Worm (Caenorhabditis elegans): Measurements from ENCODE around the gene fbxa-84.

Gene fbxa-84

ce11 chrV:15152010-15152409, 30.2 kb upstream of the fbxa-84 start:
- no peak for TF ChIP-seq tab-1 (GFP tag; IDR thresholded peaks at IDR 0.05)

DNA sequence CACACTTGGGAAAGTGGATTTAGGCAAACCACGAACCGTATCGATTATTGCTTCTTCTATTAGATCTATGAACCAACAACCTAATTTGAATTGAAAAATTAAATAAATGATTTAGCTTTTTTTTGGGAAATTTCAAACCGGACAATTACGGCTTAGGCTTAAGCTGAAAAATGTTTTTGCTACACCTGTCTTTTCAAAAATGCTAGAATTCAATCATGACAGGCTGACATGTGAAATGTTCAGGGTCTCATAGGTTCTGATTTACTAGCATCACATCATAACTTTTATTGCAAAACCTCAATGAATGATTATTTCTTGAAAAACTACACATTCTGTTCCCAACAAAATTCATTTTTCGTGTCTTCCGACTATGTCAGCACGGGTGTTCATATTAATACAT, 29.0 kb upstream of the fbxa-84 start, which contains the start of gene srh-55:
Gene srh-55 (plus strand): TSS at position 301 of the 400 bp plus-strand sequence.
- TF ChIP-seq ztf-29 (GFP tag; IDR thresholded peaks at IDR 0.05) (no peak), ref-1 (GFP tag; conservative IDR thresholded peaks at IDR 0.05) (no peak), T22C8.4 (GFP tag; IDR thresholded peaks at IDR 0.05) (no peak), ztf-23 (GFP tag; IDR thresholded peaks at IDR 0.05) (no peak), cog-1 (tag; optimal IDR thresholded peaks at IDR 0.05) (no peak), flt-1 (GFP tag; IDR thresholded peaks at IDR 0.05) (no peak), klf-2 (GFP tag; conservative IDR thresholded peaks at IDR 0.05) (no peak), tab-1 (GFP tag; IDR thresholded peaks at IDR 0.05) (no peak), med-1 (GFP tag; optimal IDR thresholded peaks at IDR 0.05; ENCODE audit: insufficient read depth) (no peak)

DNA sequence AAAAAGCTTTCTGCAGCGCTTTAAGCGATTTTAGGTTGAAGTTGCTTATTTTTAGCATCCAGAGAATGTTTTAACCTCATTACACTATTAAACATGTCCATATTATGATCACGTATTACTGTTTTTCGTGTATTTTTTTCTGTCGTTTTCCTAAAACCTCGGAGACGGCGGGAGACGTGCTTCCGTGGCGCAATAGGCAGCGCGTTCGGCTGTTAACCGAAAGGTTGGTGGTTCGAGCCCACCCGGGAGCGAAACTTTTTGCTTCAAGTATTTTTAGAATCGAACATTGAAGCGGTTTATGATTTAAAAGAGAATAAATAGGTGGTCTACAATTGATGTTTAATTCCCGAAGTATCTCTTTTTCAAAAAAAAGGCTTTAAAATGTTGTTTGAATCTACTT, 25.7 kb upstream of the fbxa-84 start:
- no peak for TF ChIP-seq tab-1 (GFP tag; IDR thresholded peaks at IDR 0.05)

DNA sequence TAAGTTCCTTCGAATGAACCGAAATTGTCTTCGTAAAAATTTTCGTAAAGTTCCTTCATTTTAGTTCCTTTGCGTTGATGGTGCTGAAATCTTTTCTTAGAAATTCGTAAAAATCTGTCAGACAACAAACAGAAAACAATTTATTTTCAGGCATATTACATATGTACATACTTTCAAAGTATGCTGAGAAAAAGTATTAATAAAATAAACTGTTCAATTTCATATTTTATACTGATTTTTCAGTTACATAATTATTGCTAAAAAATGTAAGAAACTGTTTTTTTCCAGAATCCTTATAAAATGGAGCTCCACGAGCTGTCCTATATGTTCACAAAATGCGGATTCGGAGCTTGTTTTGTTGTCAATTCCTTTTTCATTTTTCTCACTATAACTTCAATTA, 23.5 kb upstream of the fbxa-84 start, which contains the start of gene str-45:
Gene str-45 (plus strand): TSS at position 301 of the 400 bp plus-strand sequence.
- TF ChIP-seq ztf-23 (GFP tag; IDR thresholded peaks at IDR 0.05) (no peak), klf-2 (GFP tag; conservative IDR thresholded peaks at IDR 0.05) (no peak), T22C8.4 (GFP tag; IDR thresholded peaks at IDR 0.05) (no peak)

- TF ChIP-seq med-1 (GFP tag; optimal IDR thresholded peaks at IDR 0.05; ENCODE audit: insufficient read depth), result no peak
- TF ChIP-seq ref-1 (GFP tag; conservative IDR thresholded peaks at IDR 0.05), result no peak
- TF ChIP-seq tab-1 (GFP tag; IDR thresholded peaks at IDR 0.05), result no peak
- no peak for TF ChIP-seq ztf-29 (GFP tag; IDR thresholded peaks at IDR 0.05)
- no peak for TF ChIP-seq klf-2 (GFP tag; conservative IDR thresholded peaks at IDR 0.05)
- no peak for TF ChIP-seq ztf-23 (GFP tag; IDR thresholded peaks at IDR 0.05)
- TF ChIP-seq T22C8.4 (GFP tag; IDR thresholded peaks at IDR 0.05), result no peak
- no peak for TF ChIP-seq flt-1 (GFP tag; IDR thresholded peaks at IDR 0.05)
- TF ChIP-seq cog-1 (tag; optimal IDR thresholded peaks at IDR 0.05), result no peak
Observed at ce11 chrV:15162697-15163096, 19.5 kb upstream of the fbxa-84 start, which contains the start of gene srz-11. Gene srz-11, plus strand, starts transcription at chrV:15163082.

DNA sequence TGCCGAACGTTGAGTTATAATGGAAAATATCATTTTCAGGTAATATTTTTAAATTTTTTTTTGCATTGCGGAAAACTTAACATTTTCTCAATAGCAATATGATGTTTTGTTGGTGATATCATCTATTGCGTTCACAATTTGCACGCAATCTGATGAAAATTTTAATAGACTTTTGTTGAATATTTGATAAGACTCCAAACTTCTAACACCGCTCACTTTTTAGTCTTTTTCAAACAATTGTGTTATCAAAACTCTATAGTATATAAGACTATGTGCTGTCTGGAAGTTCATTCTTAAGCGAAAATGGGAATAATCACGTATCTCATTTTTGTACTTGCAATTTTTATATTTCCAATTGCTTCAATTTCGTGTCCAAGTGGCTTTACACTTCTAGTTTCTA, 6.8 kb upstream of the fbxa-84 start, which contains the start of gene clec-47:
Gene clec-47 (plus strand): TSS at position 301 of the 400 bp plus-strand sequence.
- TF ChIP-seq med-1 (GFP tag; optimal IDR thresholded peaks at IDR 0.05; ENCODE audit: insufficient read depth), result no peak
- TF ChIP-seq klf-2 (GFP tag; conservative IDR thresholded peaks at IDR 0.05), result no peak
- TF ChIP-seq T22C8.4 (GFP tag; IDR thresholded peaks at IDR 0.05), result no peak
- no peak for TF ChIP-seq flt-1 (GFP tag; IDR thresholded peaks at IDR 0.05)
- no peak for TF ChIP-seq ref-1 (GFP tag; conservative IDR thresholded peaks at IDR 0.05)
- no peak for TF ChIP-seq tab-1 (GFP tag; IDR thresholded peaks at IDR 0.05)
- no peak for TF ChIP-seq ztf-23 (GFP tag; IDR thresholded peaks at IDR 0.05)
- no peak for TF ChIP-seq ztf-29 (GFP tag; IDR thresholded peaks at IDR 0.05)
- no peak for TF ChIP-seq cog-1 (tag; optimal IDR thresholded peaks at IDR 0.05)

ce11 chrV:15179757-15180156, 2.5 kb upstream of the fbxa-84 start, which contains the start of gene T09F5.10:
Gene T09F5.10, plus strand, starts transcription at chrV:15180057.
- no peak for TF ChIP-seq tab-1 (GFP tag; IDR thresholded peaks at IDR 0.05)

DNA sequence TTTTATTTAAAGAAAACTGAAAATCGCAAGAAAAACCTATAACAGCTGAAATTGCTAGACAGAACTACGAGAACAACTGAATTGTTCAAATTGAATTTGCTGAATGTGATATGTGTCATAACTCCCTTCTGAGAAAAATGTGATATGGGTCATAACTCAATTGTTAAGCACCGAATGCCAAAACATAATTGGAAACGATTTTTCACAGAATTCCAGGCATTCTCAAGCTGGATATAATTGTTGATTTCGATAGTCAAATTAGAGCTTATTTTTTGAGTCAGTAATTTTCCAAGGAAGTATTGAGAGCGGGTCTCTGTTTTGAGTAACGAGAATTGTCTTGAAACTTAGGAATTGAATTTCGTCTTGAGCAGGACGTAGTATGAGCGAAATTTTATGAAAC, 341 bp upstream of the fbxa-84 start:
- no peak for TF ChIP-seq T22C8.4 (GFP tag; IDR thresholded peaks at IDR 0.05)
- no peak for TF ChIP-seq ztf-29 (GFP tag; IDR thresholded peaks at IDR 0.05)
- TF ChIP-seq med-1 (GFP tag; optimal IDR thresholded peaks at IDR 0.05; ENCODE audit: insufficient read depth), result no peak
- TF ChIP-seq flt-1 (GFP tag; IDR thresholded peaks at IDR 0.05), result no peak
- no peak for TF ChIP-seq cog-1 (tag; optimal IDR thresholded peaks at IDR 0.05)
- TF ChIP-seq klf-2 (GFP tag; conservative IDR thresholded peaks at IDR 0.05), result no peak
- TF ChIP-seq ztf-23 (GFP tag; IDR thresholded peaks at IDR 0.05), result no peak
- TF ChIP-seq ref-1 (GFP tag; conservative IDR thresholded peaks at IDR 0.05), result no peak
- no peak for TF ChIP-seq tab-1 (GFP tag; IDR thresholded peaks at IDR 0.05)

- TF ChIP-seq ztf-29 (GFP tag; IDR thresholded peaks at IDR 0.05) (no peak), klf-2 (GFP tag; conservative IDR thresholded peaks at IDR 0.05) (no peak)
Observed at ce11 chrV:15184097-15185040, 2.1 kb downstream of the fbxa-84 start, which contains the start of gene Y75B12B.1. Gene Y75B12B.1, plus strand, starts transcription at chrV:15184699.

- TF ChIP-seq klf-2 (GFP tag; conservative IDR thresholded peaks at IDR 0.05) (no peak), T22C8.4 (GFP tag; IDR thresholded peaks at IDR 0.05) (no peak), ztf-23 (GFP tag; IDR thresholded peaks at IDR 0.05) (no peak)
Observed at ce11 chrV:15186259-15186927, 4.2 kb downstream of the fbxa-84 start, which contains the start of gene Y75B12B.3. Gene Y75B12B.3, minus strand, starts transcription at chrV:15186279.
